Worm (Caenorhabditis elegans): ENCODE measurements around the gene F09C6.11.

ce11 chrV:16836100-16836499 is 46.0 kb downstream of the F09C6.11 start:
- TF ChIP-seq ztf-11 (tag; optimal IDR thresholded peaks at IDR 0.05): no peak
- TF ChIP-seq elt-1 (tag; optimal IDR thresholded peaks at IDR 0.05): no peak
- no peak for TF ChIP-seq ceh-82 (tag; optimal IDR thresholded peaks at IDR 0.05)
- TF ChIP-seq jun-1 (tag; optimal IDR thresholded peaks at IDR 0.05): no peak
- no peak for TF ChIP-seq nhr-76 (tag; optimal IDR thresholded peaks at IDR 0.05)
- TF ChIP-seq pqm-1 (tag; optimal IDR thresholded peaks at IDR 0.05): no peak
- TF ChIP-seq mdl-1 (tag; optimal IDR thresholded peaks at IDR 0.05): no peak
- TF ChIP-seq skn-1 (tag; optimal IDR thresholded peaks at IDR 0.05): no peak
- no peak for TF ChIP-seq snpc-4 (tag; optimal IDR thresholded peaks at IDR 0.05)
- no peak for TF ChIP-seq elt-3 (tag; optimal IDR thresholded peaks at IDR 0.05)
- no peak for TF ChIP-seq lin-39 (tag; optimal IDR thresholded peaks at IDR 0.05)
- TF ChIP-seq unc-62 (GFP tag; optimal IDR thresholded peaks at IDR 0.05): no peak
- no peak for TF ChIP-seq nfya-1 (tag; optimal IDR thresholded peaks at IDR 0.05; ENCODE audit: insufficient read depth)
